Worm (Caenorhabditis elegans): ENCODE results near the gene Y43C5B.2.
A peak's percentile ranks its signal among the peaks of the same experiment; 100 is the strongest.

The Y43C5B.2 gene

ce11 chrIV:10341618-10342360, 10.4 kb downstream of the Y43C5B.2 start:
- TF ChIP-seq ama-1 (optimal IDR thresholded peaks at IDR 0.05): peak; percentile 64
- TF ChIP-seq nhr-237 (tag; optimal IDR thresholded peaks at IDR 0.05): no peak
- peak; percentile 38 for TF ChIP-seq nfya-1 (tag; optimal IDR thresholded peaks at IDR 0.05; ENCODE audit: insufficient read depth)
- no peak for TF ChIP-seq jun-1 (tag; optimal IDR thresholded peaks at IDR 0.05)
- peak; percentile 42 for TF ChIP-seq fkh-10 (GFP tag; optimal IDR thresholded peaks at IDR 0.05)
- peak; percentile 21 for TF ChIP-seq hmg-11 (tag; optimal IDR thresholded peaks at IDR 0.05)
- TF ChIP-seq elt-1 (tag; optimal IDR thresholded peaks at IDR 0.05): no peak
- TF ChIP-seq skn-1 (tag; optimal IDR thresholded peaks at IDR 0.05): no peak
- TF ChIP-seq unc-62 (GFP tag; optimal IDR thresholded peaks at IDR 0.05): peak; percentile 6
- no peak for TF ChIP-seq nhr-25 (tag; optimal IDR thresholded peaks at IDR 0.05)
- peak; percentile 96 for TF ChIP-seq lin-39 (tag; optimal IDR thresholded peaks at IDR 0.05)
- no peak for TF ChIP-seq daf-12 (tag; optimal IDR thresholded peaks at IDR 0.05)

- TF ChIP-seq mml-1 (tag; optimal IDR thresholded peaks at IDR 0.05) (no peak), ceh-16 (tag; optimal IDR thresholded peaks at IDR 0.05) (peak; percentile 16), mdl-1 (tag; optimal IDR thresholded peaks at IDR 0.05) (no peak), nhr-11 (tag; optimal IDR thresholded peaks at IDR 0.05) (peak; percentile 36)
These were observed 12.4 kb downstream of the Y43C5B.2 start for ce11 chrIV:10339701-10340100.

- TF ChIP-seq fkh-2 (tag; optimal IDR thresholded peaks at IDR 0.05) (no peak), sea-2 (GFP tag; optimal IDR thresholded peaks at IDR 0.05) (no peak), elt-2 (tag; optimal IDR thresholded peaks at IDR 0.05) (no peak), elt-1 (tag; optimal IDR thresholded peaks at IDR 0.05) (no peak), mdl-1 (tag; optimal IDR thresholded peaks at IDR 0.05) (no peak), fos-1 (tag; optimal IDR thresholded peaks at IDR 0.05) (no peak), pqm-1 (tag; optimal IDR thresholded peaks at IDR 0.05) (no peak), unc-62 (GFP tag; optimal IDR thresholded peaks at IDR 0.05) (no peak), lin-39 (tag; optimal IDR thresholded peaks at IDR 0.05) (no peak), ceh-28 (tag; optimal IDR thresholded peaks at IDR 0.05) (no peak), jun-1 (tag; optimal IDR thresholded peaks at IDR 0.05) (no peak), ztf-4 (tag; optimal IDR thresholded peaks at IDR 0.05) (no peak), ama-1 (optimal IDR thresholded peaks at IDR 0.05) (no peak), snpc-4 (tag; optimal IDR thresholded peaks at IDR 0.05) (no peak), egl-5 (tag; optimal IDR thresholded peaks at IDR 0.05) (no peak), nfya-1 (tag; optimal IDR thresholded peaks at IDR 0.05; ENCODE audit: insufficient read depth) (no peak), egl-27 (tag; optimal IDR thresholded peaks at IDR 0.05) (no peak), nhr-11 (tag; optimal IDR thresholded peaks at IDR 0.05) (no peak)
These were observed 14.9 kb downstream of the Y43C5B.2 start for ce11 chrIV:10337286-10337685.

- TF ChIP-seq pha-4 (tag; optimal IDR thresholded peaks at IDR 0.05) (peak; percentile 19), fkh-10 (GFP tag; optimal IDR thresholded peaks at IDR 0.05) (no peak), elt-2 (tag; optimal IDR thresholded peaks at IDR 0.05) (peak; percentile 83), jun-1 (tag; optimal IDR thresholded peaks at IDR 0.05) (peak; percentile 31), pqm-1 (tag; optimal IDR thresholded peaks at IDR 0.05) (peak; percentile 84), egl-5 (tag; optimal IDR thresholded peaks at IDR 0.05) (peak; percentile 7), hmg-11 (tag; optimal IDR thresholded peaks at IDR 0.05) (no peak)
These were observed 20.3 kb downstream of the Y43C5B.2 start for ce11 chrIV:10331882-10332281.

- TF ChIP-seq fkh-10 (GFP tag; optimal IDR thresholded peaks at IDR 0.05) (no peak), aly-2 (tag; optimal IDR thresholded peaks at IDR 0.05) (no peak), hmg-11 (tag; optimal IDR thresholded peaks at IDR 0.05) (peak; percentile 38), nhr-23 (tag; optimal IDR thresholded peaks at IDR 0.05) (no peak), daf-12 (tag; optimal IDR thresholded peaks at IDR 0.05) (no peak), ceh-16 (tag; optimal IDR thresholded peaks at IDR 0.05) (no peak), nfya-1 (tag; optimal IDR thresholded peaks at IDR 0.05; ENCODE audit: insufficient read depth) (peak; percentile 2), pqm-1 (tag; optimal IDR thresholded peaks at IDR 0.05) (peak; percentile 6), nhr-25 (tag; optimal IDR thresholded peaks at IDR 0.05) (peak; percentile 27), fos-1 (tag; optimal IDR thresholded peaks at IDR 0.05) (no peak), nhr-28 (tag; optimal IDR thresholded peaks at IDR 0.05) (no peak), elt-3 (tag; optimal IDR thresholded peaks at IDR 0.05) (peak in 2 of 3 experiments; percentile 57 to 93), unc-39 (tag; optimal IDR thresholded peaks at IDR 0.05) (no peak), ceh-82 (tag; optimal IDR thresholded peaks at IDR 0.05) (no peak), elt-2 (tag; optimal IDR thresholded peaks at IDR 0.05) (peak; percentile 81)
These were observed 21.2 kb downstream of the Y43C5B.2 start for ce11 chrIV:10330962-10331361.

Data from whole organism, L3 larva.